Worm (Caenorhabditis elegans) whole organism, L4 larva: ENCODE measurements around the gene nspc-17.

Experiments
- F26F4.8 ChIP-seq: fragments of 200-800 bp; sonication (Bioruptor generic); conservative IDR thresholded peaks from 2 replicates; pipeline ENCODE4 v1.3.6; 2022; ENCODE audit warnings: missing genetic modification characterization, missing compliant biosample characterization
- F44E2.7 ChIP-seq: fragments of 200-800 bp; sonication (Bioruptor generic); IDR thresholded peaks from 2 replicates; pipeline ENCODE4 v2.1.2; 2022; ENCODE audit warnings: missing genetic modification characterization, missing compliant biosample characterization

DNA sequence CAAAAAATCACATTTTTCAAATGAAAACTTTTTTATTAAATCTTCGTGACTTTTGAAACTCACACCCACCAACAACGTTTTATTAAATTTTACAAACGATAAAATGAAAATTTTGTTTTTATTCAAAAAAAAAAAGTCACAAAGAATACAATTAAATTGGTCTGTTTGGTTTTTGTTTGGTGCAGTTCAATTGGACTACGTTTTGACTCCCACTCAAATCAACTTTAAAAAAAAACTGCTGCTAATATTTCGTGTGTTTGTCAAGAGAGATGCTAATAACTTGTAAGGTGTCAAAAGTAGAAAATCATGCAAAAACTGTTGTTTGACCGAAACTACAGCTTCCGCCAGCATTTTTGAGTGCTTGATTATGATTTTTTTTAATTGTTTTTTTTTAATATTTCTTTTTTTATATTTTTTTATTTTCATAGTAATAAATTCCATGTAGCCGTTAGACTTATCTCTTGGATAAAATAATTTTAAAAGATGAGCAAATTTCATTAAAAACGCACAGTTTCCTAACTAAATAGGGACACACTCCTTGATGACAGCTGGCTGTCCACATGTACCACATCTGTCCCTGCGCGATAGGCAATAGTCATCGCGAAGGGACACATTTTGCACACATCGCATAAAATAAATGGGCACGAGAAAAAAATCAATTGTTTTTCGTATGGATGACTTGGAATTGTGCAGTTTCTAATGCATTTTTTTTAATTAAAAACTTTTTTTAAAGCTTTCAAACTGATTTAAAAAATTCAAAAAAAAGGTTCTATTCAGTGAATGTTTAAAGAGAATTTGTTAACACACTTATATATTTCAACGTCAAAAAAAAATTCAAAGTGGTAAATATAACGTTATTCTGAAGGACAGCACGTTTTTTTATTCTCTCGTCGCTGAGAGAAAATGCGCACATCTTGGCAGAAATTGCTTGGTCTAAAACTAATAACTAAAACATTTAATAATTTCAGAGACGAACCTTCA is 634 bp upstream of the nspc-17 start:
- no peak for TF ChIP-seq F26F4.8
- TF ChIP-seq F44E2.7 (GFP tag; lab: Robert Waterston, UW) = no peak
